Worm (Caenorhabditis elegans): ENCODE data around the gene T12C9.7.

Gene T12C9.7

DNA sequence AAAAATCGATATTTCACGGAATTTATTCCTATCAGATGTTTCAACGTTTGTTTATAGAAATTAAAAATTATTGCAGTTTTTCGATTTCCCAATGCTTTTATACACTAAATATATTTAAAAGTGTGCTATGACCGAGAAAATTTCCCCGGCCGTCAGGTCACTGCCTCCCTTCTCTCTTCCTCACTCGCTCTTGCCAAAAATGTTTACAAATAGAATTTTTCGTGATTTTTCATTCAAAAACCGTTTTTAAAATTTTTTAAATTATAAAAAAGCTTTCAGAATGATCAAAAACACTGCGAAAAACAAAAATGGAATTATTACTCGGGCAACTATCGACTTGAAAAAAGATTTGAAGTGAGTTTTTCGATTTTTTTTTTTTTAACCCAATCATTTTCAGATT is at the start of gene T12C9.7, which contains the start of gene vps-18:
TSS of gene T12C9.7 (minus strand) at position 101 of the 400 bp plus-strand sequence.
TSS of gene vps-18 (plus strand) at position 280 of the 400 bp plus-strand sequence.
- TF ChIP-seq daf-16 (GFP tag; optimal IDR thresholded peaks at IDR 0.05) (no peak), daf-16 (tag; optimal IDR thresholded peaks at IDR 0.05) (peak; percentile 5), nhr-102 (tag; optimal IDR thresholded peaks at IDR 0.05) (no peak)

DNA sequence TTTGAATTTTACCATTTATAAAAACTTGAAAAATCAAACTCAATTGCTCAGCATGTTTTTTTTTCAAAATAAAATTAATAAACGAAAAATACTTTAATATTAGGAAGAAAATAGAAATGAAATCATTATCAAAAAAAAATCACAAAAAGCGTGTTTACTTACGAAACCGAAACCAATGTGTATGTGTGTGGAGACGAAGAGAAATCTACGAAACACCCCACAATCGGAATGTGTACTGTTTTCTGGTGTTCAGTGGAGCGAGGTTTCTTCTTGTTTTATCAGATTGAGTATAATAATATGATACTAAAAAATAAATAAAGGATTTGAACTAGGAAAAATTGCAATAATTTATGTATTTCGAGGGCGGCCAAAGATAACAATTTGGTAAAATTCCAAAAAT is 46.9 kb upstream of the T12C9.7 start:
- TF ChIP-seq dmd-6 (GFP tag; IDR thresholded peaks at IDR 0.05) (0 out of 2 replicates have a peak, but pooled peaks have one; percentile 29), mdt-29 (GFP tag; IDR thresholded peaks at IDR 0.05) (no peak), D1046.2 (GFP tag; IDR thresholded peaks at IDR 0.05) (no peak), zip-11 (GFP tag; IDR thresholded peaks at IDR 0.05) (no peak), dve-1 (tag; optimal IDR thresholded peaks at IDR 0.05; ENCODE audit: insufficient read depth) (peak; percentile 68), pha-4 (GFP tag; IDR thresholded peaks at IDR 0.05) (no peak), pha-4 (tag; optimal IDR thresholded peaks at IDR 0.05) (peak; percentile 70), Y75B8A.6 (GFP tag; IDR thresholded peaks at IDR 0.05) (no peak), tag-97 (GFP tag; IDR thresholded peaks at IDR 0.05) (no peak), ceh-20 (GFP tag; IDR thresholded peaks at IDR 0.05) (no peak), zag-1 (tag; optimal IDR thresholded peaks at IDR 0.05) (no peak), unc-130 (GFP tag; optimal IDR thresholded peaks at IDR 0.05) (no peak), daf-12 (tag; optimal IDR thresholded peaks at IDR 0.05) (no peak), aha-1 (tag) (no peak), hif-1 (tag; optimal IDR thresholded peaks at IDR 0.05) (no peak), rbr-2 (tag; optimal IDR thresholded peaks at IDR 0.05) (no peak), egl-43 (GFP tag; IDR thresholded peaks at IDR 0.05) (no peak), ceh-28 (tag; optimal IDR thresholded peaks at IDR 0.05) (no peak), mep-1 (tag; optimal IDR thresholded peaks at IDR 0.05) (peak; percentile 26), nhr-76 (tag; optimal IDR thresholded peaks at IDR 0.05) (no peak), mxl-2 (GFP tag; conservative IDR thresholded peaks at IDR 0.05) (no peak), T20F7.1 (GFP tag; optimal IDR thresholded peaks at IDR 0.05) (no peak), nhr-6 (tag; optimal IDR thresholded peaks at IDR 0.05) (no peak), vab-7 (GFP tag; IDR thresholded peaks at IDR 0.05) (no peak), lin-39 (tag; optimal IDR thresholded peaks at IDR 0.05) (no peak), ceh-32 (tag; optimal IDR thresholded peaks at IDR 0.05; ENCODE audit: poor library complexity) (no peak), lin-1 (GFP tag; IDR thresholded peaks at IDR 0.05) (no peak), arid-1 (GFP tag; conservative IDR thresholded peaks at IDR 0.05) (no peak), daf-8 (GFP tag; IDR thresholded peaks at IDR 0.05) (no peak), nhr-102 (tag; optimal IDR thresholded peaks at IDR 0.05) (no peak), Y5F2A.4 (GFP tag; optimal IDR thresholded peaks at IDR 0.05) (no peak), ztf-7 (tag; optimal IDR thresholded peaks at IDR 0.05) (peak; percentile 15), ztf-11 (tag; optimal IDR thresholded peaks at IDR 0.05) (no peak), ceh-82 (tag; optimal IDR thresholded peaks at IDR 0.05) (no peak), hlh-11 (tag; optimal IDR thresholded peaks at IDR 0.05) (peak; percentile 57), skn-1 (tag; optimal IDR thresholded peaks at IDR 0.05) (no peak), F26F4.8 (GFP tag; conservative IDR thresholded peaks at IDR 0.05) (no peak), saeg-2 (GFP tag; IDR thresholded peaks at IDR 0.05) (no peak), duxl-1 (tag; optimal IDR thresholded peaks at IDR 0.05; ENCODE audit: poor library complexity) (no peak), php-3 (GFP tag; IDR thresholded peaks at IDR 0.05) (no peak), ceh-44 (GFP tag; IDR thresholded peaks at IDR 0.05) (no peak), nhr-48 (tag; optimal IDR thresholded peaks at IDR 0.05) (no peak), ZK337.2 (GFP tag; IDR thresholded peaks at IDR 0.05) (no peak), tra-1 (GFP tag; IDR thresholded peaks at IDR 0.05) (no peak), mes-2 (tag; optimal IDR thresholded peaks at IDR 0.05; ENCODE audit: poor library complexity, severe bottlenecking) (peak; percentile 48), lin-29 (GFP tag; IDR thresholded peaks at IDR 0.05) (no peak), cey-2 (tag; optimal IDR thresholded peaks at IDR 0.05; ENCODE audit: borderline replicate concordance, insufficient read depth) (no peak), lin-15B (tag; optimal IDR thresholded peaks at IDR 0.05) (no peak)
